Comparison of ENCODE assay signal across 4 worm cellular contexts in genomic region chrX:10206008-10206407, ce11.
TF ChIP-seq lines count a peak whose summit lies in the region.

No protein-coding gene starts in this region.

TF ChIP-seq in whole organism, L4 larva, 104 proteins besides CTCF, POLR2A, EP300 and RAD21:
- TF ChIP-seq skn-1 (tag; optimal IDR thresholded peaks at IDR 0.05; lab: Kevin White, UChicago): no peak
- no peak for TF ChIP-seq snpc-1.2 (GFP tag; IDR thresholded peaks at IDR 0.05; lab: Robert Waterston, UW)
- TF ChIP-seq lim-7 (GFP tag; IDR thresholded peaks at IDR 0.05; lab: Robert Waterston, UW): no peak
- TF ChIP-seq ZK546.5 (tag; optimal IDR thresholded peaks at IDR 0.05; lab: Kevin White, UChicago): no peak
- no peak for TF ChIP-seq lin-29 (GFP tag; IDR thresholded peaks at IDR 0.05; lab: Robert Waterston, UW)
- no peak for TF ChIP-seq zag-1 (tag; optimal IDR thresholded peaks at IDR 0.05; lab: Kevin White, UChicago)
- TF ChIP-seq tag-97 (GFP tag; IDR thresholded peaks at IDR 0.05; lab: Robert Waterston, UW): 0 out of 2 replicates have a peak, but pooled peaks have one; percentile 7
- peak in 1 of 2 experiments; percentile 69 for TF ChIP-seq unc-62 (GFP tag; optimal IDR thresholded peaks at IDR 0.05 in 1 of 2; lab: Kevin White, UChicago)
- no peak for TF ChIP-seq unc-62 (tag; optimal IDR thresholded peaks at IDR 0.05; lab: Kevin White, UChicago)

TF ChIP-seq in whole organism, late embryonic, 69 proteins besides CTCF, POLR2A, EP300 and RAD21:
- TF ChIP-seq ref-2 (tag; optimal IDR thresholded peaks at IDR 0.05; lab: Kevin White, UChicago) (peak; percentile 22), elt-2 (tag; optimal IDR thresholded peaks at IDR 0.05; lab: Kevin White, UChicago) (peak; percentile 8), unc-42 (tag; optimal IDR thresholded peaks at IDR 0.05; lab: Kevin White, UChicago) (no peak)

TF ChIP-seq in whole organism, midembryonic, 9 proteins besides CTCF, POLR2A, EP300 and RAD21:
- TF ChIP-seq klf-2 (GFP tag; conservative IDR thresholded peaks at IDR 0.05; lab: Robert Waterston, UW) (no peak), med-1 (GFP tag; optimal IDR thresholded peaks at IDR 0.05; lab: Kevin White, UChicago; ENCODE audit: insufficient read depth) (no peak), flt-1 (GFP tag; IDR thresholded peaks at IDR 0.05; lab: Robert Waterston, UW) (peak; percentile 14; the same call in 1 of the 2 replicates), cog-1 (tag; optimal IDR thresholded peaks at IDR 0.05; lab: Kevin White, UChicago) (no peak), ztf-23 (GFP tag; IDR thresholded peaks at IDR 0.05; lab: Robert Waterston, UW) (no peak)

TF ChIP-seq in whole organism, mixed stage, embryonic, 35 proteins besides CTCF, POLR2A, EP300 and RAD21:
- TF ChIP-seq nhr-2 (tag; optimal IDR thresholded peaks at IDR 0.05; lab: Kevin White, UChicago) (peak; percentile 71), zip-8 (tag; optimal IDR thresholded peaks at IDR 0.05; lab: Kevin White, UChicago) (peak; percentile 96), mep-1 (tag; optimal IDR thresholded peaks at IDR 0.05; lab: Kevin White, UChicago) (no peak)
